Fruit fly (Drosophila melanogaster): ENCODE data around the gene CG15172.

The CG15172 gene

DNA sequence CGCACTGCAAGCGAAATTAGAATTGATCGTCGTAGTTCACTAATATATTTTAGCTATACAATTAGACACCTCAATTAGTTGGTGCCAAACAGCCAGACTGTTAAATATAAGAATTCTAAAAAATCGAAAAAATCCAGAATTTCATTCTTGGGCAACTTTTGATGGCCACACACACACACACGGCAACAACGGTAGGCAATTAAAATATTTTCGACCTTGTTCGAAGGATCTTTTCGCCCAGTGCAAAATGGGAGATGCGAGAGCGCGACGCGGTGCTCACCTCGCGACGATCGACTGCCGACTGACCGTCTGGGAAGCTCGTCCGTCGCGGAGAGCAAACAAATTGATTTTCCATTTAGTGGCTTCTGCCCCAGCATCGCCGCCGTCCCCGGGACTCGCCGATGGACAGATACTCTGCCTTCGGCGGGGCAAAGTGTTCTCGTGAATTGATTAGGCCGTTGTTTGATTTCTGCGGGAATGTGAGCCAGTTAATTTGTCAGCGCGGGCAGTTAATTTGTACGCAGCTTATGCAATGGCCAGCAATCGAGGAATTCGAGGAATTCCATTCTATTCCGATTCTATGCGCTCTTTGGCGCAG lies 47.4 kb downstream of the CG15172 start, which contains the start of gene CG10702 (continued):
- TF ChIP-seq her (GFP tag; optimal IDR thresholded peaks at IDR 0.05) (no peak), stc (GFP tag; IDR thresholded peaks at IDR 0.05) (no peak; the same call in 1 of the 2 replicates), fd64A (GFP tag; optimal IDR thresholded peaks at IDR 0.05) (no peak), Fer1 (GFP tag; optimal IDR thresholded peaks at IDR 0.05) (no peak), D (optimal IDR thresholded peaks at IDR 0.05) (no peak), D (GFP tag; optimal IDR thresholded peaks at IDR 0.05) (peak; percentile 14), CG10209 (GFP tag; optimal IDR thresholded peaks at IDR 0.05) (no peak), Lhr (GFP tag; optimal IDR thresholded peaks at IDR 0.05) (no peak), da (GFP tag; optimal IDR thresholded peaks at IDR 0.05) (no peak), ind (GFP tag; optimal IDR thresholded peaks at IDR 0.05) (peak; percentile 7), CG12236 (GFP tag; optimal IDR thresholded peaks at IDR 0.05) (no peak), ems (GFP tag; optimal IDR thresholded peaks at IDR 0.05) (peak; percentile 15), pros (GFP tag; optimal IDR thresholded peaks at IDR 0.05) (no peak), Hey (tag; optimal IDR thresholded peaks at IDR 0.05) (no peak), Oli (tag; optimal IDR thresholded peaks at IDR 0.05) (no peak), D19A (tag; optimal IDR thresholded peaks at IDR 0.05) (peak; percentile 80), Sin3A (optimal IDR thresholded peaks at IDR 0.05) (no peak), Deaf1 (tag; optimal IDR thresholded peaks at IDR 0.05) (peak; percentile 21), Eip74EF (GFP tag; optimal IDR thresholded peaks at IDR 0.05) (no peak), ap (GFP tag; IDR thresholded peaks at IDR 0.05) (no peak), CG6689 (GFP tag; IDR thresholded peaks at IDR 0.05) (peak; percentile 27; the same call in 1 of the 2 replicates), Drgx (GFP tag; IDR thresholded peaks at IDR 0.05) (peak; percentile 33; the same call in 1 of the 2 replicates), BtbVII (GFP tag; optimal IDR thresholded peaks at IDR 0.05) (no peak), Ets65A (GFP tag) (peak; percentile 91), nom (GFP tag; optimal IDR thresholded peaks at IDR 0.05) (no peak), CG12071 (GFP tag; optimal IDR thresholded peaks at IDR 0.05) (no peak), zfh1 (GFP tag; IDR thresholded peaks at IDR 0.05) (no peak), bigmax (GFP tag; optimal IDR thresholded peaks at IDR 0.05) (no peak), lola (GFP tag; optimal IDR thresholded peaks at IDR 0.05) (no peak), ttk (GFP tag; IDR thresholded peaks at IDR 0.05) (no peak), Bteb2 (GFP tag; optimal IDR thresholded peaks at IDR 0.05) (no peak), run (tag; optimal IDR thresholded peaks at IDR 0.05) (no peak), Ssrp (tag; optimal IDR thresholded peaks at IDR 0.05) (peak; percentile 28), gem (tag; optimal IDR thresholded peaks at IDR 0.05) (no peak), seq (GFP tag; IDR thresholded peaks at IDR 0.05) (no peak), Rx (GFP tag; IDR thresholded peaks at IDR 0.05) (0 out of 2 replicates have a peak, but pooled peaks have one; percentile 6), CG10147 (GFP tag; optimal IDR thresholded peaks at IDR 0.05) (no peak), CG12219 (GFP tag; optimal IDR thresholded peaks at IDR 0.05) (no peak), Hmr (GFP tag; optimal IDR thresholded peaks at IDR 0.05) (no peak), CG13287 (GFP tag; IDR thresholded peaks at IDR 0.05; ENCODE audit: partially characterized antibody) (no peak), Ptx1 (GFP tag; IDR thresholded peaks at IDR 0.05) (peak; percentile 26; the same call in 1 of the 2 replicates), sens (GFP tag) (peak; percentile 51), insv (GFP tag; optimal IDR thresholded peaks at IDR 0.05) (no peak), Hmx (GFP tag; optimal IDR thresholded peaks at IDR 0.05) (no peak), ranshi (GFP tag; IDR thresholded peaks at IDR 0.05) (no peak), CG9876 (GFP tag; optimal IDR thresholded peaks at IDR 0.05) (no peak), dysf (GFP tag; IDR thresholded peaks at IDR 0.05) (peak; percentile 18; the same call in 1 of the 3 replicates), cas (GFP tag; IDR thresholded peaks at IDR 0.05) (no peak), CG1603 (tag; optimal IDR thresholded peaks at IDR 0.05) (no peak), Rfx (GFP tag; IDR thresholded peaks at IDR 0.05) (peak; percentile 62), HLH4C (GFP tag; IDR thresholded peaks at IDR 0.05; ENCODE audit: partially characterized antibody) (no peak)
